Worm (Caenorhabditis elegans): ENCODE measurements around the gene mca-3.

mca-3 gene

DNA sequence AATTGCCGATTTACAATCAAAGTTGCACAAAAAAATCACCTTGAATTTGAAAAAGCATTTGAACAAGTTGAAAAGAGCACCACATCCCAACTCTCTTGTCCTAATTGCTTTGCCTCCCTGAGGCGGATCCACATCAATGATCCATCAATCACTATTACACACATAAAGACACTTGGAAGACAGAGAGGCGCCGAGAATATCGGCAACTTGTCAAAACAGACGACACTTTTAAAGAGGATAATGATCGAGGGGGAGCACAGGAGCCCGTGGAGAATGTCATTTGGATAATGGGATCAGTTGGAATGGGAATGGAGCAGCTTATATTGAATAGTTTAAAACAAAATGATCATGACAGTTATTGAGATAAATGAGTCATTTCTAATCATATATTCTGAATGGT, 31.7 kb downstream of the mca-3 start:
- TF ChIP-seq zip-11 (GFP tag; IDR thresholded peaks at IDR 0.05) (no peak), dpl-1 (GFP tag; optimal IDR thresholded peaks at IDR 0.05) (no peak), cey-2 (tag; optimal IDR thresholded peaks at IDR 0.05; ENCODE audit: borderline replicate concordance, insufficient read depth) (no peak), F37D6.2 (tag; optimal IDR thresholded peaks at IDR 0.05) (no peak), arid-1 (GFP tag; conservative IDR thresholded peaks at IDR 0.05) (no peak), skn-1 (tag; optimal IDR thresholded peaks at IDR 0.05) (no peak), duxl-1 (tag; optimal IDR thresholded peaks at IDR 0.05; ENCODE audit: poor library complexity) (no peak), dmd-8 (GFP tag; IDR thresholded peaks at IDR 0.05) (no peak), fkh-10 (GFP tag; optimal IDR thresholded peaks at IDR 0.05) (no peak), ztf-7 (tag; optimal IDR thresholded peaks at IDR 0.05) (no peak), egl-43 (GFP tag; IDR thresholded peaks at IDR 0.05) (no peak), F44E2.7 (GFP tag; IDR thresholded peaks at IDR 0.05) (no peak), nhr-25 (tag; optimal IDR thresholded peaks at IDR 0.05; ENCODE audit: borderline replicate concordance, insufficient read depth) (no peak), R02D3.7 (tag; optimal IDR thresholded peaks at IDR 0.05) (no peak), unc-130 (GFP tag; optimal IDR thresholded peaks at IDR 0.05) (no peak), ceh-62 (tag; optimal IDR thresholded peaks at IDR 0.05) (no peak), ceh-20 (GFP tag; IDR thresholded peaks at IDR 0.05) (no peak)

DNA sequence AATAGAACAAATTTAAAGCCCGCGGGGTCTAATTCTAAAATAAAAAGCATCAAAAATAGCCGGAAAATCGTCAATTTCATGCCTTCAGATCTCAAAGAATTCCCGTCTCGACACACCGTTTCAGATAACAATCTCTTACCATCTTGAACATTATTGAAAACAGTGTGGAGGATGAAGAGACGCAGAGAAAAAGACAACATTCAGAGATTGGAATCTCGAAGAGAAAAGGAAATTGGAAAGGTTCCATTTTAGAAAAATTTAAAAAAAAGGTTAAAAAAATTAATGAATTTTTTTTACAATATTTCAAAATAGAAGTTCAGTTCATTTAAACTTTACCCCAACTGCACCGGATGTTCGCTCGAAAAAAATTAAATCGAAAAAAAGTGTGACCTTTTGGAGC, 35.9 kb downstream of the mca-3 start:
- no peak for TF ChIP-seq snpc-1.2 (GFP tag; IDR thresholded peaks at IDR 0.05)
- no peak for TF ChIP-seq nhr-102 (tag; optimal IDR thresholded peaks at IDR 0.05)
- no peak for TF ChIP-seq nhr-42 (GFP tag; IDR thresholded peaks at IDR 0.05)
- TF ChIP-seq zfp-2 (tag; optimal IDR thresholded peaks at IDR 0.05) = no peak
- no peak for TF ChIP-seq skn-1 (tag; optimal IDR thresholded peaks at IDR 0.05)
- no peak for TF ChIP-seq unc-62 (GFP tag; optimal IDR thresholded peaks at IDR 0.05 in 1 of 2)
- TF ChIP-seq unc-62 (tag; optimal IDR thresholded peaks at IDR 0.05) = no peak

DNA sequence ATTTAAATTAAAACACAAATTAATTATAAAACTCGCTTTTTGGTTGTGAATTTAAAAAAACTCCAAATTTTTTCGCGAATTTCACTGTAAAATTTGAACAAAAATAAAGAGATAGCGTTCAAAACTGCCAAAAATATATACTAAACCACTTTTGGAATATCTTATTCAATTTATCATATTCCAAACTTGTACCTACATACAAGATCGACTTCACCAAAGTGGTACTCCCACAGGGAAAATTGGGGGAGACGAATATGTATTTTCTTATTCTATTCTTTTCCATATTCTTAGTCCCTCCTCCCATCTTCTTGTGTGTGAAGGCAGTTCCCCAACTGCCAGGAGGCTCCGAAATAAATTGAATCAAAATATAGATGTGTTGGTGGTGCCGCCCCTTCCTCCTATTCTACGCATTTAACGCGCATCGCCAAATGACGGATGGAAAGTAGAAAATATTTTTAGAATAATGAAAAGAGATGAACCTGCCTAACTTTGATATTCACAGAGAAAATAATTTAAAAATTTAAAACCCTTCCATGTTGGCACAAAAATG, 36.9 kb downstream of the mca-3 start:
- TF ChIP-seq ces-1 (GFP tag; optimal IDR thresholded peaks at IDR 0.05) (peak; percentile 50), daf-12 (tag; optimal IDR thresholded peaks at IDR 0.05) (no peak)

DNA sequence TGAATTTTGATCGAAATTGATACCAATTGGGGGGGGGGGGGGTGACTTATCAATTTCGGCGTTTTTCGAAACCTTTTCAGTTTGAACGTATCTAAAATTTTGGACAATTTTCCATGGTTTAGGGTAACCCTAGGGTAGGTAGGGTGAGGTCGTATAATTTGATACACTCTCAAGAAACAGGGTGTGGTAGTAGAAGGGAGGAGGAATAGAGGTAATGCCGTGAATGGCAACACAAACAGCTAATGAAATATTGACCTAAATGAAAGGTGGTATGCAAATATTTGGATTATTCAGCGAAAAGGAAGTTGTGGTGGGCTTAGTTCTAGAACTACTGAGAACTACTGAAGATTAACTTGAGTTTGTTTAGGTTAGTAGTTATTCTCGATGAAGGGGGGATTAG, 40.0 kb downstream of the mca-3 start:
- TF ChIP-seq nhr-111 (GFP tag; optimal IDR thresholded peaks at IDR 0.05) (no peak), aha-1 (tag) (peak; percentile 95), skn-1 (tag; optimal IDR thresholded peaks at IDR 0.05) (no peak), T20F7.1 (GFP tag; optimal IDR thresholded peaks at IDR 0.05) (no peak), unc-39 (tag; optimal IDR thresholded peaks at IDR 0.05) (no peak)

DNA sequence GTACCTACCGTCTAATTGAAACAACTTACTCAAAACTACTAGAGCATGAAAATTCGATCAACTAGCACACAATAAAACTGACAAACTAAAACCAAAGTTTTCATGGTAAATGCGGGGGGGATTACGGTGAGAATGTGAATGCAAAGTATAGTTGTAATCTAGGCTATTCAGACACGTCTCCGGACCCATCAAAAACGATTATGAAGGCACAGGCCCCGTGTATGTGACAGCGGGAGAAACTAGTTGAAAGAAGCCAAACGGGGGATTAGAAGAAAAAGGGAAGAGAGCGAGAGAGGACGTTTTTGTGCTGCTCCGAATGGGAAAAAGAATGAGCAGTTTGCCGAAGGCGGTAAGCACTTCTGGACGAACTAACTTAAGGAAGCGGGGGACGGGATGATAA, 41.8 kb downstream of the mca-3 start:
- TF ChIP-seq zfp-3 (GFP tag; conservative IDR thresholded peaks at IDR 0.05) (no peak), ceh-32 (tag; optimal IDR thresholded peaks at IDR 0.05; ENCODE audit: poor library complexity) (no peak), mdl-1 (tag; optimal IDR thresholded peaks at IDR 0.05) (no peak), nhr-237 (tag; optimal IDR thresholded peaks at IDR 0.05) (no peak), php-3 (GFP tag; IDR thresholded peaks at IDR 0.05) (no peak), ZK337.2 (GFP tag; IDR thresholded peaks at IDR 0.05) (no peak)
